Fruit fly (Drosophila melanogaster): Measurements from ENCODE around the gene CG11313.

Gene CG11313

dm6 chr3R:30689653-30690052 is 41.3 kb downstream of the CG11313 start (continued):
- TF ChIP-seq bcd (GFP tag; optimal IDR thresholded peaks at IDR 0.05) (no peak), NC2α (GFP tag; optimal IDR thresholded peaks at IDR 0.05) (no peak), ssp (GFP tag; IDR thresholded peaks at IDR 0.05) (no peak; the same call in 1 of the 2 replicates), sc (optimal IDR thresholded peaks at IDR 0.05) (no peak), sc (GFP tag; optimal IDR thresholded peaks at IDR 0.05) (no peak)

All from whole organism, embryonic.